Worm (Caenorhabditis elegans) whole organism, L1 larva: ENCODE results near the gene trpp-12.

ENCODE experiments used
- C04F5.9 ChIP-seq: sonication (generic microtip); optimal IDR thresholded peaks from 2 replicates; lab custom pipeline; 2016; ENCODE audit warnings: missing genetic modification characterization, missing compliant biosample characterization
- alr-1 ChIP-seq: fragments of 200-800 bp; sonication (Bioruptor generic); optimal IDR thresholded peaks from 2 replicates; lab custom pipeline; 2018; ENCODE audit warnings: borderline replicate concordance, mild to moderate bottlenecking, missing genetic modification characterization, missing compliant biosample characterization
- ama-1 ChIP-seq: fragments of 150-350 bp; optimal IDR thresholded peaks from 2 replicates; lab custom pipeline; 2014
- dpl-1 ChIP-seq, 3 experiments: fragments of 150-350 bp in 2 of 3; sonication (generic microtip) in 1 of 3; optimal IDR thresholded peaks; 2 replicates each; lab custom pipeline; 2014 to 2017; ENCODE audit warnings: missing biosample characterization in 3 of 3, missing genetic modification characterization in 3 of 3, missing genetic modification reagents in 3 of 3
- efl-1 ChIP-seq, 4 experiments: fragments of 150-350 bp; optimal IDR thresholded peaks in 3 of 4; peaks in 1 of 4; 1 replicate in 1 of 4; 2 replicates in 3 of 4; lab custom pipeline; 2014; ENCODE audit warnings: missing biosample characterization in 2 of 4, missing genetic modification characterization in 2 of 4, missing genetic modification reagents in 2 of 4
- egl-27 ChIP-seq, 2 experiments: fragments of 150-350 bp in 1 of 2; sonication (generic microtip); optimal IDR thresholded peaks; 3 replicates each; lab custom pipeline; 2017 to 2018; ENCODE audit warnings: missing biosample characterization in 2 of 2, missing genetic modification characterization in 2 of 2, missing genetic modification reagents in 2 of 2
- elt-2 ChIP-seq: sonication (generic microtip); optimal IDR thresholded peaks from 2 replicates; lab custom pipeline; 2016; ENCODE audit warnings: missing genetic modification characterization, mild to moderate bottlenecking, inconsistent platforms, missing compliant biosample characterization, missing genetic modification reagents
- elt-3 ChIP-seq, 6 experiments: fragments of 150-350 bp in 1 of 6; sonication (generic microtip); optimal IDR thresholded peaks; 2 replicates each; lab custom pipeline; 2017 to 2018; ENCODE audit warnings: missing biosample characterization in 6 of 6, missing genetic modification characterization in 6 of 6, inconsistent platforms in 1 of 6
- hlh-17 ChIP-seq: fragments of 200-800 bp; sonication (Bioruptor generic); optimal IDR thresholded peaks from 2 replicates; lab custom pipeline; 2018; ENCODE audit warnings: missing genetic modification characterization, mild to moderate bottlenecking, missing compliant biosample characterization, moderate library complexity, borderline replicate concordance
- hlh-4 ChIP-seq: sonication (generic microtip); optimal IDR thresholded peaks from 2 replicates; lab custom pipeline; 2016; ENCODE audit warnings: mild to moderate bottlenecking, missing genetic modification characterization, missing compliant biosample characterization
- jun-1 ChIP-seq: fragments of 150-350 bp; optimal IDR thresholded peaks from 2 replicates; lab custom pipeline; 2014; ENCODE audit warnings: missing biosample characterization, missing genetic modification reagents, missing genetic modification characterization
- lin-14 ChIP-seq: fragments of 200-800 bp; sonication (Bioruptor generic); optimal IDR thresholded peaks from 2 replicates; lab custom pipeline; 2018; ENCODE audit warnings: mild to moderate bottlenecking, missing genetic modification characterization, moderate library complexity, missing compliant biosample characterization
- lin-35 ChIP-seq, 2 experiments: fragments of 150-350 bp; optimal IDR thresholded peaks; 2 replicates each; lab custom pipeline; 2014; ENCODE audit warnings: missing biosample characterization in 2 of 2, missing genetic modification characterization in 2 of 2, missing genetic modification reagents in 2 of 2
- lir-3 ChIP-seq: sonication (generic microtip); optimal IDR thresholded peaks from 2 replicates; lab custom pipeline; 2016; ENCODE audit warnings: mild to moderate bottlenecking, missing genetic modification characterization, moderate library complexity, missing compliant biosample characterization; ENCODE audit not compliant: poor library complexity
- lsy-2 ChIP-seq, 2 experiments: fragments of 150-350 bp; optimal IDR thresholded peaks; 2 replicates each; lab custom pipeline; 2014; ENCODE audit warnings: missing biosample characterization in 2 of 2, missing genetic modification characterization in 2 of 2
- mef-2 ChIP-seq: fragments of 150-350 bp; optimal IDR thresholded peaks from 2 replicates; lab custom pipeline; 2014; ENCODE audit warnings: missing biosample characterization, missing genetic modification characterization
- nhr-12 ChIP-seq: sonication (generic microtip); optimal IDR thresholded peaks from 2 replicates; lab custom pipeline; 2017; ENCODE audit warnings: missing biosample characterization, missing genetic modification characterization
- nhr-28 ChIP-seq: fragments of 150-350 bp; optimal IDR thresholded peaks from 2 replicates; lab custom pipeline; 2014; ENCODE audit warnings: missing biosample characterization, missing genetic modification characterization
- nhr-71 ChIP-seq: sonication (generic microtip); optimal IDR thresholded peaks from 2 replicates; lab custom pipeline; 2016; ENCODE audit warnings: mild to moderate bottlenecking, missing genetic modification characterization, moderate library complexity, missing compliant biosample characterization
- nhr-76 ChIP-seq: sonication (generic microtip); optimal IDR thresholded peaks from 2 replicates; lab custom pipeline; 2017; ENCODE audit warnings: missing biosample characterization, missing genetic modification characterization
- nhr-84 ChIP-seq: sonication (generic microtip); optimal IDR thresholded peaks from 2 replicates; lab custom pipeline; 2017; ENCODE audit warnings: missing biosample characterization, missing genetic modification characterization
- nhr-85 ChIP-seq: sonication (generic microtip); peaks from one replicate; lab custom pipeline; 2016; ENCODE audit warnings: missing genetic modification characterization, inconsistent platforms, missing compliant biosample characterization
- pqm-1 ChIP-seq: sonication (generic microtip); optimal IDR thresholded peaks from 3 replicates; lab custom pipeline; 2017; ENCODE audit warnings: missing biosample characterization, missing genetic modification characterization
- rnt-1 ChIP-seq: sonication (generic microtip); optimal IDR thresholded peaks from 2 replicates; lab custom pipeline; 2016; ENCODE audit warnings: mild to moderate bottlenecking, missing genetic modification characterization, moderate library complexity, missing compliant biosample characterization
- snu-23 ChIP-seq: sonication (generic microtip); optimal IDR thresholded peaks from 2 replicates; lab custom pipeline; 2016; ENCODE audit warnings: missing genetic modification characterization, missing compliant biosample characterization
- sup-37 ChIP-seq: fragments of 200-800 bp; sonication (Bioruptor generic); optimal IDR thresholded peaks from 2 replicates; lab custom pipeline; 2018; ENCODE audit warnings: mild to moderate bottlenecking, missing genetic modification characterization, missing compliant biosample characterization
- unc-130 ChIP-seq: fragments of 150-350 bp; optimal IDR thresholded peaks from 2 replicates; lab custom pipeline; 2017; ENCODE audit warnings: missing biosample characterization, missing genetic modification characterization, inconsistent platforms
- unc-86 ChIP-seq: sonication (generic microtip); optimal IDR thresholded peaks from 2 replicates; lab custom pipeline; 2016; ENCODE audit warnings: missing genetic modification characterization, missing compliant biosample characterization

trpp-12 gene

ce11 chrX:2441163-2441562 lies 31.7 kb downstream of the trpp-12 start:
- TF ChIP-seq elt-3 (tag; optimal IDR thresholded peaks at IDR 0.05; lab: Kevin White, UChicago): no peak
- TF ChIP-seq unc-86 (tag; lab: Kevin White, UChicago): peak; percentile 53

ce11 chrX:2443304-2443703 lies 33.8 kb downstream of the trpp-12 start, which contains the start of gene T07D1.3:
Gene T07D1.3, minus strand, starts transcription at chrX:2443404.
- TF ChIP-seq nhr-85: no peak
- no peak for TF ChIP-seq elt-3 (tag; optimal IDR thresholded peaks at IDR 0.05; lab: Kevin White, UChicago)
- TF ChIP-seq jun-1 (tag; lab: Kevin White, UChicago): no peak
- no peak for TF ChIP-seq hlh-4 (tag; lab: Kevin White, UChicago)
- no peak for TF ChIP-seq nhr-28 (tag; lab: Kevin White, UChicago)
- no peak for TF ChIP-seq nhr-84 (tag; lab: Kevin White, UChicago)
- TF ChIP-seq ama-1 (lab: Kevin White, UChicago): no peak
- TF ChIP-seq nhr-76 (tag; lab: Kevin White, UChicago): no peak
- no peak for TF ChIP-seq lin-35 (GFP tag; optimal IDR thresholded peaks at IDR 0.05; lab: Kevin White, UChicago)
- TF ChIP-seq hlh-17 (GFP tag; lab: Kevin White, UChicago): no peak
- TF ChIP-seq sup-37 (GFP tag; lab: Kevin White, UChicago): no peak
- no peak for TF ChIP-seq mef-2 (tag; lab: Kevin White, UChicago)

- TF ChIP-seq efl-1 (optimal IDR thresholded peaks at IDR 0.05; lab: Kevin White, UChicago): no peak
- TF ChIP-seq efl-1 (GFP tag; optimal IDR thresholded peaks at IDR 0.05 in 1 of 2; lab: Kevin White, UChicago): peak in 1 of 2 experiments; percentile 12
- TF ChIP-seq dpl-1 (GFP tag; optimal IDR thresholded peaks at IDR 0.05; lab: Kevin White, UChicago): no peak
- no peak for TF ChIP-seq nhr-12 (tag; lab: Kevin White, UChicago)
- no peak for TF ChIP-seq nhr-84 (tag; lab: Kevin White, UChicago)
- TF ChIP-seq, all 84 proteins: peak for 1
Measured at ce11 chrX:2446185-2446584, 36.7 kb downstream of the trpp-12 start.

- no peak for TF ChIP-seq lin-14
- no peak for TF ChIP-seq lir-3 (tag; lab: Kevin White, UChicago)
- TF ChIP-seq, all 84 proteins: peak for 0
Measured at ce11 chrX:2447214-2447613, 37.7 kb downstream of the trpp-12 start.

ce11 chrX:2450994-2451393 lies 41.5 kb downstream of the trpp-12 start:
- TF ChIP-seq rnt-1 (tag; lab: Kevin White, UChicago) (no peak), lin-14 (peak; percentile 12)
- TF ChIP-seq, all 84 proteins: peak for 1

ce11 chrX:2452297-2452696 lies 42.8 kb downstream of the trpp-12 start:
- no peak for TF ChIP-seq C04F5.9 (tag; lab: Kevin White, UChicago)
- no peak for TF ChIP-seq lsy-2 (tag; optimal IDR thresholded peaks at IDR 0.05; lab: Kevin White, UChicago)
- TF ChIP-seq lin-14: peak; percentile 29
- no peak for TF ChIP-seq egl-27 (tag; optimal IDR thresholded peaks at IDR 0.05; lab: Kevin White, UChicago)
- no peak for TF ChIP-seq pqm-1 (tag; lab: Kevin White, UChicago)
- TF ChIP-seq elt-2 (tag; lab: Kevin White, UChicago): no peak
- peak; percentile 53 for TF ChIP-seq rnt-1 (tag; lab: Kevin White, UChicago)
- peak; percentile 24 for TF ChIP-seq nhr-71 (tag; lab: Kevin White, UChicago)
- TF ChIP-seq snu-23 (GFP tag; lab: Kevin White, UChicago): no peak
- no peak for TF ChIP-seq unc-130
- no peak for TF ChIP-seq alr-1 (tag; lab: Kevin White, UChicago)

- TF ChIP-seq sup-37 (GFP tag; lab: Kevin White, UChicago) (no peak), efl-1 (optimal IDR thresholded peaks at IDR 0.05; lab: Kevin White, UChicago) (no peak), efl-1 (GFP tag; optimal IDR thresholded peaks at IDR 0.05 in 1 of 2; lab: Kevin White, UChicago) (peak in 1 of 2 experiments; percentile 34)
Measured at ce11 chrX:2452716-2453115, 43.2 kb downstream of the trpp-12 start.
